Fruit fly (Drosophila melanogaster): Measurements from ENCODE around the gene CG34267.

DNA sequence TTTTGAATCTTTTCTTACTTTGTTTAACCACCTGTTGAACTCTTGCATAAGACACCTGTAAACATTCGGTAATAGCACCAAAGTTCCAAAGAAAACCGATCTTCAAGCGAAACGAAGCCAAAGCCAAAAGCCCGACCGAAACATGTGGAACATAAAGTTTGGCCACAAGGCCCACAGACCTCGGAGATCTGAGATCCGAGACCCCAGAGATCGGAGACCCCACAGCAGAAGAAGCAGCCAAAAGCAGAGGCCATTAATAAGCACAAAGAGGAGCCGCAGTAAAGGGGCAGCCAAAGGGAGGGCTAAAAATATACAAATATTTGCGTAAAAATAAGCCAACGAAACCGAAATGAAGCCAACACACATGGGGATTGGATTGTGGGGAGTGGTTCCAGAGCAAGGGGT, 10.6 kb upstream of the CG34267 start:
- TF ChIP-seq Mnt (GFP tag; optimal IDR thresholded peaks at IDR 0.05) (no peak), Crg-1 (GFP tag; optimal IDR thresholded peaks at IDR 0.05) (no peak), CG5204 (GFP tag; optimal IDR thresholded peaks at IDR 0.05) (no peak), pad (GFP tag; optimal IDR thresholded peaks at IDR 0.05) (no peak), kay (GFP tag; ENCODE audit: borderline replicate concordance) (no peak), ovo (GFP tag; optimal IDR thresholded peaks at IDR 0.05) (no peak), CG7045 (GFP tag; optimal IDR thresholded peaks at IDR 0.05) (no peak), bab1 (GFP tag; optimal IDR thresholded peaks at IDR 0.05) (no peak)

Data from whole organism, adult.